Fruit fly (Drosophila melanogaster) whole organism, prepupa: ENCODE data around the gene CG31229.

ENCODE experiments used
- Blimp-1 ChIP-seq: fragments of 200-800 bp; sonication (Bioruptor generic); optimal IDR thresholded peaks from 3 replicates; lab custom pipeline; 2017; ENCODE audit warnings: missing biosample characterization, missing genetic modification characterization, mild to moderate bottlenecking, moderate library complexity, missing genetic modification reagents
- CG10631 ChIP-seq: fragments of 200-800 bp; sonication (Bioruptor generic); optimal IDR thresholded peaks from 2 replicates; lab custom pipeline; 2016; ENCODE audit warnings: missing biosample characterization, missing genetic modification characterization
- CG10669 ChIP-seq: fragments of 200-800 bp; sonication (Bioruptor generic); optimal IDR thresholded peaks from 3 replicates; lab custom pipeline; 2018; ENCODE audit warnings: missing biosample characterization, mild to moderate bottlenecking, missing genetic modification characterization, moderate library complexity
- CG11294 ChIP-seq: fragments of 200-800 bp; sonication (Bioruptor generic); IDR thresholded peaks from 2 replicates; pipeline ENCODE4 v1.3.6; 2022; ENCODE audit warnings: missing biosample characterization, missing genetic modification characterization
- CG11762 ChIP-seq: fragments of 200-800 bp; sonication (Bioruptor generic); optimal IDR thresholded peaks from 3 replicates; lab custom pipeline; 2016; ENCODE audit warnings: missing biosample characterization, missing genetic modification characterization; ENCODE audit not compliant: insufficient read depth
- CG15336 ChIP-seq: fragments of 200-800 bp; sonication (Bioruptor generic); IDR thresholded peaks from 2 replicates; pipeline ENCODE4 v1.3.6; 2022; ENCODE audit warnings: missing biosample characterization, missing genetic modification characterization
- CG16779 ChIP-seq: fragments of 200-800 bp; sonication (Bioruptor generic); optimal IDR thresholded peaks from 3 replicates; lab custom pipeline; 2017; ENCODE audit warnings: missing biosample characterization, mild to moderate bottlenecking, missing genetic modification characterization
- CG3032 ChIP-seq: fragments of 200-800 bp; optimal IDR thresholded peaks from 2 replicates; lab custom pipeline; 2019; ENCODE audit warnings: missing biosample characterization, mild to moderate bottlenecking, missing genetic modification characterization, moderate library complexity
- CG31627 ChIP-seq: fragments of 200-800 bp; sonication (Bioruptor generic); optimal IDR thresholded peaks from 3 replicates; lab custom pipeline; 2016; ENCODE audit warnings: missing biosample characterization, missing genetic modification characterization
- CG32006 ChIP-seq: fragments of 200-800 bp; sonication (Bioruptor generic); optimal IDR thresholded peaks from 3 replicates; lab custom pipeline; 2017; ENCODE audit warnings: missing biosample characterization, mild to moderate bottlenecking, missing genetic modification characterization
- CG34406 ChIP-seq: fragments of 200-800 bp; sonication (Bioruptor generic); optimal IDR thresholded peaks from 3 replicates; lab custom pipeline; 2016; ENCODE audit warnings: missing biosample characterization, missing genetic modification characterization
- CG3919 ChIP-seq: fragments of 200-800 bp; sonication (Bioruptor generic); optimal IDR thresholded peaks from 3 replicates; lab custom pipeline; 2016; ENCODE audit warnings: missing biosample characterization, missing genetic modification characterization
- CG6163 ChIP-seq: fragments of 200-800 bp; sonication (Bioruptor generic); IDR thresholded peaks from 3 replicates; pipeline ENCODE4 v1.3.6; 2022; ENCODE audit warnings: missing biosample characterization, missing genetic modification characterization
- CG6276 ChIP-seq: fragments of 200-800 bp; sonication (Bioruptor generic); optimal IDR thresholded peaks from 2 replicates; lab custom pipeline; 2017; ENCODE audit warnings: missing biosample characterization, mild to moderate bottlenecking, missing genetic modification characterization
- CG6808 ChIP-seq: fragments of 200-800 bp; sonication (Bioruptor generic); optimal IDR thresholded peaks from 3 replicates; lab custom pipeline; 2017; ENCODE audit warnings: missing biosample characterization, missing genetic modification characterization, mild to moderate bottlenecking, moderate library complexity, missing genetic modification reagents
- CG6854 ChIP-seq: fragments of 200-800 bp; sonication (Bioruptor generic); optimal IDR thresholded peaks from 2 replicates; lab custom pipeline; 2017; ENCODE audit warnings: missing biosample characterization, mild to moderate bottlenecking, missing genetic modification characterization
- CG7368 ChIP-seq: fragments of 200-800 bp; sonication (Bioruptor generic); optimal IDR thresholded peaks from 3 replicates; lab custom pipeline; 2016; ENCODE audit warnings: missing biosample characterization, missing genetic modification characterization
- CG8119 ChIP-seq: fragments of 200-800 bp; sonication (Bioruptor generic); IDR thresholded peaks from 3 replicates; pipeline ENCODE4 v1.3.6; 2022; ENCODE audit warnings: missing biosample characterization, missing genetic modification characterization
- CG8319 ChIP-seq: fragments of 200-800 bp; sonication (Bioruptor generic); optimal IDR thresholded peaks from 3 replicates; lab custom pipeline; 2016; ENCODE audit warnings: missing biosample characterization, missing genetic modification characterization
- CG8632 ChIP-seq: fragments of 200-800 bp; sonication (Bioruptor generic); optimal IDR thresholded peaks from 3 replicates; lab custom pipeline; 2016; ENCODE audit warnings: missing biosample characterization, missing genetic modification characterization
- Eip78C ChIP-seq: fragments of 200-800 bp; sonication (Bioruptor generic); peaks from one replicate; lab custom pipeline; 2016; ENCODE audit warnings: missing biosample characterization, missing genetic modification characterization
- Gug ChIP-seq: fragments of 200-800 bp; sonication (Bioruptor generic); IDR thresholded peaks from 2 replicates; pipeline ENCODE4 v1.3.6; 2022; ENCODE audit warnings: missing biosample characterization, missing genetic modification characterization
- Hr39 ChIP-seq: fragments of 200-800 bp; sonication (Bioruptor generic); optimal IDR thresholded peaks from 2 replicates; lab custom pipeline; 2016; ENCODE audit warnings: missing biosample characterization, missing genetic modification characterization
- Lpt ChIP-seq: fragments of 200-800 bp; sonication (Bioruptor generic); optimal IDR thresholded peaks from 3 replicates; lab custom pipeline; 2016; ENCODE audit warnings: missing biosample characterization, missing genetic modification characterization
- OdsH ChIP-seq: fragments of 200-800 bp; sonication (Bioruptor generic); optimal IDR thresholded peaks from 3 replicates; lab custom pipeline; 2016; ENCODE audit warnings: missing biosample characterization, missing genetic modification characterization
- Smox ChIP-seq: fragments of 200-800 bp; sonication (Bioruptor generic); optimal IDR thresholded peaks from 3 replicates; lab custom pipeline; 2016; ENCODE audit warnings: missing biosample characterization, missing genetic modification characterization
- Sox15 ChIP-seq: fragments of 200-800 bp; sonication (Bioruptor generic); optimal IDR thresholded peaks from 3 replicates; lab custom pipeline; 2016; ENCODE audit warnings: missing biosample characterization, missing genetic modification characterization
- acj6 ChIP-seq: fragments of 200-800 bp; sonication (Bioruptor generic); optimal IDR thresholded peaks from 3 replicates; lab custom pipeline; 2016; ENCODE audit warnings: missing biosample characterization, missing genetic modification characterization
- cyc ChIP-seq: fragments of 200-800 bp; sonication (Bioruptor generic); optimal IDR thresholded peaks from 3 replicates; lab custom pipeline; 2016; ENCODE audit warnings: missing biosample characterization, missing genetic modification characterization
- dac ChIP-seq: fragments of 200-800 bp; sonication (Bioruptor generic); optimal IDR thresholded peaks from 2 replicates; lab custom pipeline; 2017; ENCODE audit warnings: missing biosample characterization, mild to moderate bottlenecking, missing genetic modification characterization
- eg ChIP-seq: fragments of 200-800 bp; sonication (Bioruptor generic); IDR thresholded peaks from 3 replicates; pipeline ENCODE4 v1.3.6; 2022; ENCODE audit warnings: missing biosample characterization, missing genetic modification characterization
- fd59A ChIP-seq: fragments of 200-800 bp; sonication (Bioruptor generic); optimal IDR thresholded peaks from 2 replicates; lab custom pipeline; 2017; ENCODE audit warnings: missing biosample characterization, mild to moderate bottlenecking, missing genetic modification characterization, missing genetic modification reagents
- fkh ChIP-seq: fragments of 200-800 bp; sonication (Bioruptor generic); optimal IDR thresholded peaks from 3 replicates; lab custom pipeline; 2017; ENCODE audit warnings: missing biosample characterization, mild to moderate bottlenecking, missing genetic modification characterization, moderate library complexity
- lz ChIP-seq: fragments of 200-800 bp; sonication (Bioruptor generic); optimal IDR thresholded peaks from 3 replicates; lab custom pipeline; 2016; ENCODE audit warnings: missing biosample characterization, missing genetic modification characterization
- net ChIP-seq: fragments of 200-800 bp; sonication (Bioruptor generic); optimal IDR thresholded peaks from 3 replicates; lab custom pipeline; 2016; ENCODE audit warnings: missing biosample characterization, missing genetic modification characterization
- salr ChIP-seq, 2 experiments: fragments of 200-800 bp; sonication (Bioruptor generic); optimal IDR thresholded peaks; 3 replicates each; lab custom pipeline; 2016 to 2018; ENCODE audit warnings: missing biosample characterization in 2 of 2, missing genetic modification characterization in 2 of 2, mild to moderate bottlenecking in 1 of 2
- ss ChIP-seq, 2 experiments: fragments of 200-800 bp; sonication (Bioruptor generic); optimal IDR thresholded peaks; 2 replicates in 1 of 2; 3 replicates in 1 of 2; lab custom pipeline; 2017 to 2018; ENCODE audit warnings: mild to moderate bottlenecking in 2 of 2, missing biosample characterization in 2 of 2, missing genetic modification characterization in 2 of 2, moderate library complexity in 1 of 2
- svp ChIP-seq: fragments of 200-800 bp; sonication (Bioruptor generic); peaks from one replicate; lab custom pipeline; 2016; ENCODE audit warnings: missing biosample characterization, missing genetic modification characterization
- topi ChIP-seq: fragments of 200-800 bp; sonication (Bioruptor generic); optimal IDR thresholded peaks from 3 replicates; lab custom pipeline; 2016; ENCODE audit warnings: missing biosample characterization, missing genetic modification characterization
- vri ChIP-seq: fragments of 200-800 bp; sonication (Bioruptor generic); optimal IDR thresholded peaks from 3 replicates; lab custom pipeline; 2016; ENCODE audit warnings: missing biosample characterization, mild to moderate bottlenecking, missing genetic modification characterization

CG31229 gene

DNA sequence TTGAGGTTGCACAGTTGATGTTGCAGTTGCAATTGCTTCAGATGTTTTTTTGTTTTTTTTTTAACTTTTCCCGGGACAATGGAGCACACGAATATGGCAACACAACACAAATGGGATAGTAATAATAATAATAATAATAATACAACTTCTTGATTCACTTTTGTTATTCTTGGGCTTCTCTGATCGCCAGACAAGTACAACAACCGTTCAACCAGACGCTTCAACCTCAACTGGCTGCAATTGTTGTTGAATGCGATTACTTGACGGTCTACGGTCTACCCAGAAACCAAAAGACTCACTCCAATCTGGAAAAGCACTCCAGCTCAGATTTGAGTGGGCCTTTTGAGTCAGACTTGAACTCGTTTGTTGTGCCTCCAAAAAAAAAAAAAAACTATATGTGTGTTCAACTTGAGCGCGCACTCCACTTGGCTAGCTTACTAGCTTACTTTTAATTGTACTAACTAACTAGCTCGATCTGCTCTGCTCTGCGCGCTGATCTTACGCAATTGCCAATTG, 26.4 kb upstream of the CG31229 start, which contains the start of gene CG14301:
Gene CG14301, minus strand, starts transcription at position 216 of the 516 bp plus-strand sequence.
- TF ChIP-seq Lpt (GFP tag; lab: Kevin White, UChicago), result peak; percentile 3
- peak; percentile 10 for TF ChIP-seq CG3919
- no peak for TF ChIP-seq CG11294 (GFP tag; lab: Robert Waterston, UW)
- peak; percentile 29; the same call in 1 of the 3 replicates for TF ChIP-seq eg
- TF ChIP-seq CG15336 (GFP tag; lab: Robert Waterston, UW), result peak; percentile 16; the same call in 1 of the 2 replicates
- TF ChIP-seq CG6854 (GFP tag; lab: Kevin White, UChicago), result no peak
- TF ChIP-seq Eip78C (GFP tag; lab: Kevin White, UChicago), result peak; percentile 29
- TF ChIP-seq ss (GFP tag; optimal IDR thresholded peaks at IDR 0.05; lab: Kevin White, UChicago), result peak in 1 of 2 experiments; percentile 13
- no peak for TF ChIP-seq CG16779 (tag; lab: Kevin White, UChicago)

DNA sequence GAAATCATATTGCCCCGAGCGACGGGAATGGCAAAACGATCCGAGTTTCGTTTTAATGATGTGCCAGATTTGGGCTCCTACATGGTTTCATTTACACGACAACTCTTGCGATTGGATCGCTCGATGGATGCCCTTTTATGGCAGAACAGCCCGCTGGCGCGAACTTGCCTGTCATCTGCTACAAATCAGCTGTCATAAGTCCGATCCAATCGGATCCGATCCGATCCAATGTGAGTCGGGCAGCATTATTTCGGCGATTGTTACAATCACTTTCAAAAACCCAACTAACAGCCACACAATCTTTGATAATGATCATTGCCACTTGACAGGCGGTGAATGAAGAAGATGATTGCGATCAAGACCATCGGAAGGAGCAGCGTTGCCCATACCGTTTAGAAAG, 24.0 kb upstream of the CG31229 start:
- no peak for TF ChIP-seq CG32006 (GFP tag; lab: Kevin White, UChicago)
- TF ChIP-seq cyc (GFP tag; lab: Kevin White, UChicago), result no peak
- no peak for TF ChIP-seq CG6276

DNA sequence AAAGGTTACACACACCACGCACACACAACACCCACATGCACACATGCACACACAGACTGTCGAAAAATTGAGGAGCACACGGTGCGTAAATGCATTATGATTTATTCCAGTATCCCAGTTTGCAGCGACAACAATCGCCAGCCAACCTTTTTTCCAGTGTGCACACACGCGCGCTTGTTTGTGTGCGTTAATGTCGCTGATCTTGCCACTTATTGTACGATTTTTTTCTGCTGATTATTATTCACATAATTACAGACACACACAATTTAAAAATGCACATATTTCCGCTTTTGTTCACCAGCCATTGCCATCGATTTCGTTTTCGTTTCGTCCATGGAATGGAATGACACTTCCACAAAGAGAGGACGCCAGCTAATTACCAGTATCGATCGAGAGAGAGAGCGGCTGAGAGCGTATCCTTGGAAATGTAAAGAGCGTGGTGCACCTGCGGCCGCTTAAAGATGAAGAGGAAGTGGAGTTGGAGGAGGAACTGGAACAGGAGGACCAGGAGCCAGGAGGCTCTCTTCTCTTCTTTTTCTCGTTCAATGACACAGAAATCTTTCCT, 9.2 kb upstream of the CG31229 start:
- no peak for TF ChIP-seq dac
- TF ChIP-seq acj6 (GFP tag; lab: Kevin White, UChicago), result no peak
- TF ChIP-seq CG6163 (GFP tag; lab: Robert Waterston, UW), result peak; percentile 18; the same call in 1 of the 3 replicates
- no peak for TF ChIP-seq Hr39 (GFP tag; lab: Kevin White, UChicago)
- TF ChIP-seq Blimp-1 (GFP tag; lab: Kevin White, UChicago), result peak; percentile 66
- TF ChIP-seq CG31627, result no peak
- peak; percentile 79 for TF ChIP-seq svp
- peak; percentile 51 for TF ChIP-seq Eip78C (GFP tag; lab: Kevin White, UChicago)
- no peak for TF ChIP-seq CG6276

DNA sequence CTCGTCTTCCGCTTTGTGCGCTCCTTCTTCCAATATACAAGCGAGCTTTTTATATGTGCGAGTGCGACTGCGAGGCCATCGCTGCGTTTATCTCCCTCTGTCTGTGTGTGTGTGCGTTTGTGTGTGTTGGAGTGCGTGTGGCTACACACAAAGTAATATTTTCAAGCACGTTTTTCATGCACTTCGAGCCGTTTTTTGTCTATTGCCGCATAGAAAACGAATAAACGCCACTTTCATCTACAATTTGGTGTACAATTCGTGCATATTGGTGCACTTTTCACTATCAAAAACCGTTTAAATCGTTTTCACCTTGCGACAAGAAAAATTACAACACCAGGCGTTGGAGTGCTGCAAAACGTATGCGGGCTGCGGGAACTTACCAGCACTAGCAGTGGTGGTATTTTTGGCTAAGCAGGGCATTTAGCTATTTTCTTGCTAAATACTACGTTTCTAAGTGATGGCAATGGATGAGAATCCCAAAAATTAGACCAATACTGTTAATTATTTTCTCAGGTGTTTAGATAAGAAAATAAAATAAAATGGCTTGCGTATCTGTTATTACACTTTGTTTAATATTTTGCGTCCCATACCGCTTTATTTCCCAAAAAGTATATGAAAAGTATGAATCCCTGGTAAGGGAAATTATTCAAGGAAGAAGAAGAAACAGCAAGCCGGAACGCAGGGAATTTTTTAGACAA, 8.6 kb upstream of the CG31229 start, which contains the start of the genes CG31224 and CstF64:
Gene CG31224, minus strand, starts transcription at position 365 of the 698 bp plus-strand sequence.
Gene CstF64, plus strand, starts transcription at position 674 of the 698 bp plus-strand sequence.
- TF ChIP-seq CG10669 (GFP tag; lab: Kevin White, UChicago) (no peak), OdsH (GFP tag; lab: Kevin White, UChicago) (peak; percentile 82), CG6854 (GFP tag; lab: Kevin White, UChicago) (peak; percentile 15), CG3032 (tag; lab: Kevin White, UChicago) (peak; percentile 79), eg (peak; percentile 76), Sox15 (GFP tag; lab: Kevin White, UChicago) (peak; percentile 73), CG10631 (peak; percentile 85), CG8632 (peak; percentile 64), cyc (GFP tag; lab: Kevin White, UChicago) (peak; percentile 88), Blimp-1 (GFP tag; lab: Kevin White, UChicago) (no peak), svp (peak; percentile 87), CG6808 (GFP tag; lab: Kevin White, UChicago) (no peak), CG32006 (GFP tag; lab: Kevin White, UChicago) (peak; percentile 77), CG6276 (no peak), vri (GFP tag; lab: Kevin White, UChicago) (peak; percentile 89), CG15336 (GFP tag; lab: Robert Waterston, UW) (peak; percentile 59), Hr39 (GFP tag; lab: Kevin White, UChicago) (peak; percentile 89), topi (GFP tag; lab: Kevin White, UChicago) (peak; percentile 83), net (peak; percentile 75), CG11762 (peak; percentile 37), CG3919 (peak; percentile 83), Gug (GFP tag; lab: Robert Waterston, UW) (peak; percentile 67), fkh (GFP tag; lab: Kevin White, UChicago) (no peak), Smox (GFP tag; lab: Kevin White, UChicago) (no peak), Lpt (GFP tag; lab: Kevin White, UChicago) (peak; percentile 55), CG7368 (GFP tag; lab: Kevin White, UChicago) (peak; percentile 66), fd59A (GFP tag; lab: Kevin White, UChicago) (peak; percentile 54), CG11294 (GFP tag; lab: Robert Waterston, UW) (peak; percentile 68; the same call in 1 of the 2 replicates), CG31627 (peak; percentile 89), CG8119 (GFP tag; lab: Robert Waterston, UW) (peak; percentile 77), lz (GFP tag; lab: Kevin White, UChicago) (peak; percentile 86), acj6 (GFP tag; lab: Kevin White, UChicago) (peak; percentile 80), ss (GFP tag; optimal IDR thresholded peaks at IDR 0.05; lab: Kevin White, UChicago) (peak in 1 of 2 experiments; percentile 65), salr (GFP tag; optimal IDR thresholded peaks at IDR 0.05; lab: Kevin White, UChicago) (peak in 1 of 2 experiments; percentile 44), CG8319 (GFP tag; lab: Kevin White, UChicago) (peak; percentile 76), CG34406 (GFP tag; lab: Kevin White, UChicago) (peak; percentile 69), CG16779 (tag; lab: Kevin White, UChicago) (no peak)
